Worm (Caenorhabditis elegans): ENCODE results near the gene tag-294.
A peak's percentile ranks its signal among the peaks of the same experiment; 100 is the strongest.

Gene tag-294

DNA sequence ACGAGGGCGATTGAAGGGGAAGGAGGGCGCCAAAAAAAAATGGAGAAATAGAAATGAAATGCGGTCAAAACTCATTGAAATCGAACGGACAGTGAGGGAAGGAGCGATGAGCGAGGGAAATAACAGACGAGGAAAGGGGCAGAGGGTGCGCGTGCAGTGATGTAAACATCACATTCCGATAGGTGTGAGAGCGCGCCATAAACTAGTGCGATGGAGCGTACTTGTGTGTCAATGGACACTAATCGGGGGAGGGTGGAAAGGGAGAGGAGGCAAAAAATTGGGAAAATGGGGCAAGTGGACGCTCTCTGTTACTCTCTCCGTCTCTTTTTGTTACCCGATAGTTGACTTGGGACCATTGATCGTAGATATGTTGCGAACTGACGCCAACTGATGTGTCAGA lies 712 bp upstream of the tag-294 start (continued):
- TF ChIP-seq zfp-2 (tag; optimal IDR thresholded peaks at IDR 0.05) (no peak), F10B5.3 (tag; optimal IDR thresholded peaks at IDR 0.05) (no peak), ceh-62 (tag; optimal IDR thresholded peaks at IDR 0.05) (no peak), D1046.2 (GFP tag; IDR thresholded peaks at IDR 0.05) (no peak), sdz-12 (GFP tag; optimal IDR thresholded peaks at IDR 0.05) (no peak), ceh-20 (GFP tag; IDR thresholded peaks at IDR 0.05) (no peak), lin-15B (tag; optimal IDR thresholded peaks at IDR 0.05) (no peak), snpc-4 (tag; optimal IDR thresholded peaks at IDR 0.05) (no peak), nhr-11 (tag; optimal IDR thresholded peaks at IDR 0.05) (peak; percentile 75)

- TF ChIP-seq snpc-4 (tag; optimal IDR thresholded peaks at IDR 0.05) (peak; percentile 57), ceh-20 (GFP tag; IDR thresholded peaks at IDR 0.05) (no peak), zip-2 (tag; optimal IDR thresholded peaks at IDR 0.05) (no peak), hlh-11 (tag; optimal IDR thresholded peaks at IDR 0.05) (no peak), aha-1 (tag) (peak; percentile 85), nhr-28 (tag; optimal IDR thresholded peaks at IDR 0.05) (no peak), unc-62 (GFP tag; optimal IDR thresholded peaks at IDR 0.05 in 1 of 2) (no peak), unc-62 (tag; optimal IDR thresholded peaks at IDR 0.05) (no peak), mdt-29 (GFP tag; IDR thresholded peaks at IDR 0.05) (no peak)
Observed at ce11 chrX:5753141-5753540, 10.1 kb downstream of the tag-294 start.

DNA sequence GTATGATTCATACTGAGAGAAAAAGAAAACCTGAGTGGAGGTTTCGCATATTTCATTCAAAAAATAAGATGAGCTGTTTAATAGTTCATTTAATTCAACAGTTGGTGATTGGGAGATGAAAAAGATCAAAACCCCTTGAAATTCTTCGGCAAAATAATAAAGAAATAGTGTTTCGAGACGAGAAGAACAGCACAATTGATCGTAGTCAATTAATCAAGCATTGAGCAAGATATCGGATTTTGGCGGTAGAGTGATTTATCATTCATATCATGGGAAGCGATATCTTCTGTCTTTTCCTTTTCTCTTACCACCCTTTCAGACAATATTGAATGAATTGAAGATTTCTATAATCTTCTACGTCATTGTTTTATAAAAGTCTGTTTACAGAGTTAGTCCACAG lies 16.5 kb downstream of the tag-294 start:
- TF ChIP-seq lin-13 (GFP tag; optimal IDR thresholded peaks at IDR 0.05) (no peak), lin-1 (GFP tag; IDR thresholded peaks at IDR 0.05) (no peak), F10B5.3 (tag; optimal IDR thresholded peaks at IDR 0.05) (no peak), nhr-28 (tag; optimal IDR thresholded peaks at IDR 0.05) (no peak)

DNA sequence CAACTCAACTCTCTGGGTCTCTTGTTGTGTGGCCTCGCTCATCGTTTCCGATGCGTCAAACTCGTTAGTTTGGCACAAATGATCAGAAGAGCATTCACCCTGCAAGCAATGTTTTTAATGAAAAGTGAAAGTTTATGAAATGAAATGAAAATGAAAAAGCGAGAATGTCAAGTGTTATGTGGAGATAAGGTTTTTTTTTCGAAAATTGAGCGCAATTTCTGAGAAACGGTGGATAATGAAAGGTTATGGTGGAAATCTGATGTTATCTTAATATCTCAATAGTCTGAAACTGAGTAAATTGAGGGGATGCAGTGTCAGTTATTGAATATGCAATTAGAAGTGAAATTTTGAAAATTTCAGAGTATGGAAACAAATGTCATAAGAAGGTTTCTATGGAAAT lies 20.0 kb downstream of the tag-294 start, which contains the start of gene gnrr-4:
Gene gnrr-4, minus strand, starts transcription at position 101 of the 400 bp plus-strand sequence.
- TF ChIP-seq ceh-44 (GFP tag; IDR thresholded peaks at IDR 0.05), result no peak
- TF ChIP-seq mxl-2 (GFP tag; conservative IDR thresholded peaks at IDR 0.05), result no peak
- TF ChIP-seq lsy-2 (tag; optimal IDR thresholded peaks at IDR 0.05), result no peak
- TF ChIP-seq nhr-237 (tag; optimal IDR thresholded peaks at IDR 0.05), result no peak
- no peak for TF ChIP-seq tag-97 (GFP tag; IDR thresholded peaks at IDR 0.05)

ce11 chrX:5733728-5734252 lies 29.4 kb downstream of the tag-294 start, which contains the start of gene rgs-6:
Gene rgs-6 (minus strand): TSS chrX:5733778.
- no peak for TF ChIP-seq nhr-10 (tag; optimal IDR thresholded peaks at IDR 0.05)
- TF ChIP-seq lin-38 (GFP tag; IDR thresholded peaks at IDR 0.05), result no peak
- no peak for TF ChIP-seq F44E2.7 (GFP tag; IDR thresholded peaks at IDR 0.05)
- TF ChIP-seq F10B5.3 (tag; optimal IDR thresholded peaks at IDR 0.05), result no peak
- TF ChIP-seq rbr-2 (tag; optimal IDR thresholded peaks at IDR 0.05), result no peak
- TF ChIP-seq ceh-28 (tag; optimal IDR thresholded peaks at IDR 0.05), result no peak
- TF ChIP-seq dmd-9 (GFP tag; IDR thresholded peaks at IDR 0.05), result no peak
- TF ChIP-seq ztf-11 (tag; optimal IDR thresholded peaks at IDR 0.05), result no peak
- TF ChIP-seq dpl-1 (GFP tag; optimal IDR thresholded peaks at IDR 0.05), result no peak

- TF ChIP-seq pqm-1 (tag; optimal IDR thresholded peaks at IDR 0.05) (no peak), ZK337.2 (GFP tag; IDR thresholded peaks at IDR 0.05) (no peak), F10B5.3 (tag; optimal IDR thresholded peaks at IDR 0.05) (no peak), nhr-111 (GFP tag; optimal IDR thresholded peaks at IDR 0.05) (no peak), nhr-42 (GFP tag; IDR thresholded peaks at IDR 0.05) (no peak), set-16 (GFP tag; IDR thresholded peaks at IDR 0.05) (peak; percentile 81), dpl-1 (GFP tag; optimal IDR thresholded peaks at IDR 0.05) (no peak), Y5F2A.4 (GFP tag; optimal IDR thresholded peaks at IDR 0.05) (no peak), jun-1 (tag; optimal IDR thresholded peaks at IDR 0.05) (no peak), gei-8 (GFP tag; optimal IDR thresholded peaks at IDR 0.05) (no peak), F44E2.7 (GFP tag; IDR thresholded peaks at IDR 0.05) (no peak), pha-4 (GFP tag; IDR thresholded peaks at IDR 0.05) (no peak; the same call in 1 of the 2 replicates), pha-4 (tag; optimal IDR thresholded peaks at IDR 0.05) (no peak), hlh-30 (tag; optimal IDR thresholded peaks at IDR 0.05; ENCODE audit: insufficient read depth) (peak; percentile 28), daf-12 (tag; optimal IDR thresholded peaks at IDR 0.05) (no peak), T20F7.1 (GFP tag; optimal IDR thresholded peaks at IDR 0.05) (no peak)
Observed at ce11 chrX:5728956-5729467, 34.2 kb downstream of the tag-294 start.

Data from whole organism, L4 larva.